Worm (Caenorhabditis elegans): ENCODE results near the gene fce-2.

DNA sequence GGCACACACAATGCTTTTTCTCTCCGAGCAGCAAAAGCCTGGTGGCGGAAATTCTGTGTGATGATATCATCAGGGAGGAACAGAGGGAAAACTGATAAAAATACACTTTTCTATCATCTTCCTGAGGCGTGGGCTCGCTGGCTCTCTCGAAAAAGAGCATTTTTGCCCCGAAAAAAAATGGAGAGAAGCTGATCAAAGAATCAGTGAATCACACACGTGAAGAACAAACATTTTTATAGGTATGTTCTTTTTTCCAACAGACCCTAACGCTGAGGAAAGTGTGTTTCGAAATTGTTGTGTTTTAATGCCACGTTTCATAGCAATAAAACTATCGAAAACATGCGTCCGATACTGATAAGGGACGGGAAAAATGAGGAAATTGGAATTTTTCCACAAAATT, 8.3 kb upstream of the fce-2 start:
- TF ChIP-seq rnt-1 (tag; optimal IDR thresholded peaks at IDR 0.05) (no peak), lin-13 (GFP tag; optimal IDR thresholded peaks at IDR 0.05) (no peak), nhr-237 (tag; optimal IDR thresholded peaks at IDR 0.05) (no peak)
